Fruit fly (Drosophila melanogaster) whole organism, adult: ENCODE data around the gene rdhB.
A peak's percentile ranks its signal among the peaks of the same experiment; 100 is the strongest.

Experiments used
- CG11617 ChIP-seq: fragments of 200-800 bp; sonication (Bioruptor generic); optimal IDR thresholded peaks from 2 replicates; lab custom pipeline; 2017; ENCODE audit warnings: mild to moderate bottlenecking, missing biosample characterization, missing genetic modification reagents, missing genetic modification characterization
- CG12768 ChIP-seq: fragments of 200-800 bp; sonication (Bioruptor generic); optimal IDR thresholded peaks from 2 replicates; lab custom pipeline; 2017; ENCODE audit warnings: missing biosample characterization, missing genetic modification characterization, mild to moderate bottlenecking, moderate library complexity, missing genetic modification reagents
- CG14711 ChIP-seq: fragments of 200-800 bp; sonication (Bioruptor generic); optimal IDR thresholded peaks from 2 replicates; lab custom pipeline; 2018; ENCODE audit warnings: missing biosample characterization, mild to moderate bottlenecking, missing genetic modification characterization, moderate library complexity
- CG1620 ChIP-seq: fragments of 200-800 bp; sonication (Bioruptor generic); optimal IDR thresholded peaks from 2 replicates; lab custom pipeline; 2016; ENCODE audit warnings: missing biosample characterization, missing genetic modification characterization
- CG33017 ChIP-seq: fragments of 200-800 bp; sonication (Bioruptor generic); optimal IDR thresholded peaks from 2 replicates; lab custom pipeline; 2018; ENCODE audit warnings: missing biosample characterization, mild to moderate bottlenecking, missing genetic modification characterization, moderate library complexity
- CG5204 ChIP-seq: fragments of 200-800 bp; sonication (Bioruptor generic); optimal IDR thresholded peaks from 2 replicates; lab custom pipeline; 2016; ENCODE audit warnings: missing biosample characterization, missing genetic modification characterization
- CG7045 ChIP-seq: fragments of 200-800 bp; sonication (Bioruptor generic); optimal IDR thresholded peaks from 2 replicates; lab custom pipeline; 2017; ENCODE audit warnings: missing biosample characterization, mild to moderate bottlenecking, missing genetic modification characterization
- CG7101 ChIP-seq: fragments of 200-800 bp; sonication (Bioruptor generic); optimal IDR thresholded peaks from 2 replicates; lab custom pipeline; 2018; ENCODE audit warnings: missing biosample characterization, mild to moderate bottlenecking, missing genetic modification characterization, moderate library complexity
- Clk ChIP-seq: fragments of 200-800 bp; sonication (Bioruptor generic); optimal IDR thresholded peaks from 2 replicates; lab custom pipeline; 2017; ENCODE audit warnings: missing biosample characterization, missing genetic modification characterization
- Crg-1 ChIP-seq: fragments of 200-800 bp; sonication (Bioruptor generic); optimal IDR thresholded peaks from 2 replicates; lab custom pipeline; 2016; ENCODE audit warnings: missing biosample characterization, missing genetic modification characterization
- Hr96 ChIP-seq: fragments of 200-800 bp; sonication (Bioruptor generic); optimal IDR thresholded peaks from 2 replicates; lab custom pipeline; 2016; ENCODE audit warnings: missing biosample characterization, missing genetic modification characterization
- Mnt ChIP-seq: fragments of 200-800 bp; sonication (Bioruptor generic); optimal IDR thresholded peaks from 2 replicates; lab custom pipeline; 2016; ENCODE audit warnings: missing biosample characterization, mild to moderate bottlenecking, missing genetic modification characterization
- bab1 ChIP-seq: fragments of 200-800 bp; sonication (Bioruptor generic); optimal IDR thresholded peaks from 3 replicates; lab custom pipeline; 2019; ENCODE audit warnings: missing biosample characterization, mild to moderate bottlenecking, missing genetic modification characterization, moderate library complexity
- cic ChIP-seq: fragments of 200-800 bp; sonication (Bioruptor generic); optimal IDR thresholded peaks from 2 replicates; lab custom pipeline; 2017; ENCODE audit warnings: missing biosample characterization, mild to moderate bottlenecking, missing genetic modification characterization, moderate library complexity
- cnc ChIP-seq, 2 experiments: fragments of >200 bp; optimal IDR thresholded peaks; 2 replicates each; lab custom pipeline; 2017
- kay ChIP-seq: fragments of 200-800 bp; sonication (Bioruptor generic); peaks from one replicate; lab custom pipeline; 2016; ENCODE audit warnings: missing biosample characterization, missing genetic modification characterization, borderline replicate concordance
- ovo ChIP-seq: fragments of 200-800 bp; sonication (Bioruptor generic); optimal IDR thresholded peaks from 2 replicates; lab custom pipeline; 2016; ENCODE audit warnings: missing biosample characterization, missing genetic modification characterization
- pad ChIP-seq: fragments of 200-800 bp; sonication (Bioruptor generic); optimal IDR thresholded peaks from 3 replicates; lab custom pipeline; 2017; ENCODE audit warnings: missing biosample characterization, missing genetic modification characterization, mild to moderate bottlenecking, moderate library complexity, missing genetic modification reagents
- tj ChIP-seq: fragments of 200-800 bp; sonication (Bioruptor generic); optimal IDR thresholded peaks from 3 replicates; lab custom pipeline; 2017; ENCODE audit warnings: missing biosample characterization, mild to moderate bottlenecking, missing genetic modification characterization, moderate library complexity
- toe ChIP-seq: fragments of 200-800 bp; sonication (Bioruptor generic); optimal IDR thresholded peaks from 2 replicates; lab custom pipeline; 2016; ENCODE audit warnings: missing biosample characterization, missing genetic modification characterization

rdhB gene

dm6 chr3R:22381735-22382134 is 30.2 kb downstream of the rdhB start, which contains the start of gene Gpdh3:
TSS of gene Gpdh3 (plus strand) at chr3R:22382035.
- TF ChIP-seq CG5204 (no peak), Clk (GFP tag; lab: Kevin White, UChicago) (no peak), CG12768 (GFP tag; lab: Kevin White, UChicago) (no peak), CG7101 (no peak), CG11617 (no peak), toe (GFP tag; lab: Kevin White, UChicago) (no peak), CG7045 (GFP tag; lab: Kevin White, UChicago) (no peak), CG14711 (tag; lab: Kevin White, UChicago) (no peak)

dm6 chr3R:22389614-22390013 is 38.1 kb downstream of the rdhB start, which contains the start of the genes CAH8 and CG7059:
TSS of gene CAH8 (minus strand) at chr3R:22389714.
TSS of gene CG7059 (plus strand) at chr3R:22389780.
- no peak for TF ChIP-seq pad
- TF ChIP-seq CG7045 (GFP tag; lab: Kevin White, UChicago) = no peak
- no peak for TF ChIP-seq Clk (GFP tag; lab: Kevin White, UChicago)
- no peak for TF ChIP-seq kay
- no peak for TF ChIP-seq Mnt (GFP tag; lab: Kevin White, UChicago)
- TF ChIP-seq Hr96 = no peak
- no peak for TF ChIP-seq ovo
- no peak for TF ChIP-seq CG33017 (tag; lab: Kevin White, UChicago)
- no peak for TF ChIP-seq CG11617
- no peak for TF ChIP-seq tj

- TF ChIP-seq Clk (GFP tag; lab: Kevin White, UChicago) = no peak
- no peak for TF ChIP-seq CG14711 (tag; lab: Kevin White, UChicago)
- TF ChIP-seq CG11617 = no peak
- no peak for TF ChIP-seq pad
- TF ChIP-seq Crg-1 (GFP tag; lab: Kevin White, UChicago) = no peak
- TF ChIP-seq CG7045 (GFP tag; lab: Kevin White, UChicago) = no peak
- TF ChIP-seq CG7101 = no peak
- no peak for TF ChIP-seq bab1 (GFP tag; lab: Kevin White, UChicago)
- peak; percentile 53 for TF ChIP-seq tj
Measured at dm6 chr3R:22390109-22390508, 38.6 kb downstream of the rdhB start.

dm6 chr3R:22394004-22394403 is 42.5 kb downstream of the rdhB start, which contains the start of gene CG13857:
TSS of gene CG13857 (minus strand) at chr3R:22394104.
- TF ChIP-seq Clk (GFP tag; lab: Kevin White, UChicago) (no peak), CG1620 (GFP tag; lab: Kevin White, UChicago) (no peak), pad (no peak), kay (no peak), cic (GFP tag; lab: Kevin White, UChicago) (no peak), Crg-1 (GFP tag; lab: Kevin White, UChicago) (no peak), ovo (no peak), CG12768 (GFP tag; lab: Kevin White, UChicago) (no peak), toe (GFP tag; lab: Kevin White, UChicago) (no peak)

- no peak for TF ChIP-seq CG11617
- TF ChIP-seq CG12768 (GFP tag; lab: Kevin White, UChicago) = no peak
- TF ChIP-seq CG1620 (GFP tag; lab: Kevin White, UChicago) = no peak
- TF ChIP-seq cnc (optimal IDR thresholded peaks at IDR 0.05; lab: Kevin White, UChicago) = no peak
- TF ChIP-seq CG14711 (tag; lab: Kevin White, UChicago) = no peak
- no peak for TF ChIP-seq CG5204
- TF ChIP-seq Clk (GFP tag; lab: Kevin White, UChicago) = no peak
- no peak for TF ChIP-seq pad
- no peak for TF ChIP-seq toe (GFP tag; lab: Kevin White, UChicago)
- no peak for TF ChIP-seq CG7101
- TF ChIP-seq Crg-1 (GFP tag; lab: Kevin White, UChicago) = no peak
- TF ChIP-seq ovo = no peak
- no peak for TF ChIP-seq CG7045 (GFP tag; lab: Kevin White, UChicago)
- TF ChIP-seq Mnt (GFP tag; lab: Kevin White, UChicago) = no peak
Measured at dm6 chr3R:22395409-22396178, 44.1 kb downstream of the rdhB start.

dm6 chr3R:22396238-22396772 is 44.8 kb downstream of the rdhB start:
- no peak for TF ChIP-seq CG1620 (GFP tag; lab: Kevin White, UChicago)
- TF ChIP-seq Crg-1 (GFP tag; lab: Kevin White, UChicago) = no peak
- TF ChIP-seq CG7045 (GFP tag; lab: Kevin White, UChicago) = no peak
- TF ChIP-seq CG11617 = no peak
- TF ChIP-seq CG33017 (tag; lab: Kevin White, UChicago) = no peak
- no peak for TF ChIP-seq toe (GFP tag; lab: Kevin White, UChicago)
- no peak for TF ChIP-seq cic (GFP tag; lab: Kevin White, UChicago)
- TF ChIP-seq CG14711 (tag; lab: Kevin White, UChicago) = no peak
- TF ChIP-seq bab1 (GFP tag; lab: Kevin White, UChicago) = no peak
- TF ChIP-seq kay = no peak
- no peak for TF ChIP-seq tj
- no peak for TF ChIP-seq Hr96
- TF ChIP-seq cnc (optimal IDR thresholded peaks at IDR 0.05; lab: Kevin White, UChicago) = no peak
